Fruit fly (Drosophila melanogaster) whole organism, prepupa: Measurements from ENCODE around the gene 825-Oak.
"Not testable (repeated sequence)": the region's sequence is repeated elsewhere in the genome, so short reads cannot be mapped to it uniquely, and the experiment has no call there.

ENCODE experiments used
- CG10631 ChIP-seq: fragments of 200-800 bp; sonication (Bioruptor generic); optimal IDR thresholded peaks from 2 replicates; lab custom pipeline; 2016; ENCODE audit warnings: missing biosample characterization, missing genetic modification characterization
- CG11762 ChIP-seq: fragments of 200-800 bp; sonication (Bioruptor generic); optimal IDR thresholded peaks from 3 replicates; lab custom pipeline; 2016; ENCODE audit warnings: missing biosample characterization, missing genetic modification characterization; ENCODE audit not compliant: insufficient read depth
- CG1621 ChIP-seq: fragments of 200-800 bp; sonication (Bioruptor generic); optimal IDR thresholded peaks from 3 replicates; lab custom pipeline; 2018; ENCODE audit warnings: missing biosample characterization, mild to moderate bottlenecking, missing genetic modification characterization
- CG32006 ChIP-seq: fragments of 200-800 bp; sonication (Bioruptor generic); optimal IDR thresholded peaks from 3 replicates; lab custom pipeline; 2017; ENCODE audit warnings: missing biosample characterization, mild to moderate bottlenecking, missing genetic modification characterization
- CG6163 ChIP-seq: fragments of 200-800 bp; sonication (Bioruptor generic); IDR thresholded peaks from 3 replicates; pipeline ENCODE4 v1.3.6; 2022; ENCODE audit warnings: missing biosample characterization, missing genetic modification characterization
- CG6276 ChIP-seq: fragments of 200-800 bp; sonication (Bioruptor generic); optimal IDR thresholded peaks from 2 replicates; lab custom pipeline; 2017; ENCODE audit warnings: missing biosample characterization, mild to moderate bottlenecking, missing genetic modification characterization
- CG6792 ChIP-seq: fragments of 200-800 bp; sonication (Bioruptor generic); optimal IDR thresholded peaks from 3 replicates; lab custom pipeline; 2016; ENCODE audit warnings: missing biosample characterization, missing genetic modification characterization
- CG7368 ChIP-seq: fragments of 200-800 bp; sonication (Bioruptor generic); optimal IDR thresholded peaks from 3 replicates; lab custom pipeline; 2016; ENCODE audit warnings: missing biosample characterization, missing genetic modification characterization
- CG8319 ChIP-seq: fragments of 200-800 bp; sonication (Bioruptor generic); optimal IDR thresholded peaks from 3 replicates; lab custom pipeline; 2016; ENCODE audit warnings: missing biosample characterization, missing genetic modification characterization
- CG8632 ChIP-seq: fragments of 200-800 bp; sonication (Bioruptor generic); optimal IDR thresholded peaks from 3 replicates; lab custom pipeline; 2016; ENCODE audit warnings: missing biosample characterization, missing genetic modification characterization
- Eip75B ChIP-seq: fragments of 200-800 bp; sonication (Bioruptor generic); optimal IDR thresholded peaks from 3 replicates; lab custom pipeline; 2016; ENCODE audit warnings: missing biosample characterization, missing genetic modification characterization
- Eip78C ChIP-seq: fragments of 200-800 bp; sonication (Bioruptor generic); peaks from one replicate; lab custom pipeline; 2016; ENCODE audit warnings: missing biosample characterization, missing genetic modification characterization
- Ets96B ChIP-seq: fragments of 200-800 bp; optimal IDR thresholded peaks from 2 replicates; lab custom pipeline; 2019; ENCODE audit warnings: missing biosample characterization, mild to moderate bottlenecking, missing genetic modification characterization, moderate library complexity
- Gug ChIP-seq: fragments of 200-800 bp; sonication (Bioruptor generic); IDR thresholded peaks from 2 replicates; pipeline ENCODE4 v1.3.6; 2022; ENCODE audit warnings: missing biosample characterization, missing genetic modification characterization
- Hr39 ChIP-seq: fragments of 200-800 bp; sonication (Bioruptor generic); optimal IDR thresholded peaks from 2 replicates; lab custom pipeline; 2016; ENCODE audit warnings: missing biosample characterization, missing genetic modification characterization
- Hr4 ChIP-seq: fragments of 200-800 bp; sonication (Bioruptor generic); optimal IDR thresholded peaks from 3 replicates; lab custom pipeline; 2016; ENCODE audit warnings: missing biosample characterization, missing genetic modification characterization
- OdsH ChIP-seq: fragments of 200-800 bp; sonication (Bioruptor generic); optimal IDR thresholded peaks from 3 replicates; lab custom pipeline; 2016; ENCODE audit warnings: missing biosample characterization, missing genetic modification characterization
- Sox102F ChIP-seq: fragments of 200-800 bp; sonication (Bioruptor generic); optimal IDR thresholded peaks from 2 replicates; lab custom pipeline; 2016; ENCODE audit warnings: missing biosample characterization, mild to moderate bottlenecking, missing genetic modification characterization
- Sox14 ChIP-seq: fragments of 200-800 bp; sonication (Bioruptor generic); optimal IDR thresholded peaks from 3 replicates; lab custom pipeline; 2016; ENCODE audit warnings: missing biosample characterization, missing genetic modification characterization
- Sox15 ChIP-seq: fragments of 200-800 bp; sonication (Bioruptor generic); optimal IDR thresholded peaks from 3 replicates; lab custom pipeline; 2016; ENCODE audit warnings: missing biosample characterization, missing genetic modification characterization
- achi ChIP-seq: fragments of 200-800 bp; sonication (Bioruptor generic); optimal IDR thresholded peaks from 3 replicates; lab custom pipeline; 2016; ENCODE audit warnings: missing biosample characterization, missing genetic modification characterization
- acj6 ChIP-seq: fragments of 200-800 bp; sonication (Bioruptor generic); optimal IDR thresholded peaks from 3 replicates; lab custom pipeline; 2016; ENCODE audit warnings: missing biosample characterization, missing genetic modification characterization
- cyc ChIP-seq: fragments of 200-800 bp; sonication (Bioruptor generic); optimal IDR thresholded peaks from 3 replicates; lab custom pipeline; 2016; ENCODE audit warnings: missing biosample characterization, missing genetic modification characterization
- dac ChIP-seq: fragments of 200-800 bp; sonication (Bioruptor generic); optimal IDR thresholded peaks from 2 replicates; lab custom pipeline; 2017; ENCODE audit warnings: missing biosample characterization, mild to moderate bottlenecking, missing genetic modification characterization
- dsx ChIP-seq: fragments of 200-800 bp; optimal IDR thresholded peaks from 3 replicates; lab custom pipeline; 2019; ENCODE audit warnings: missing biosample characterization, mild to moderate bottlenecking, missing genetic modification characterization, moderate library complexity; ENCODE audit not compliant: poor library complexity, severe bottlenecking
- eg ChIP-seq: fragments of 200-800 bp; sonication (Bioruptor generic); IDR thresholded peaks from 3 replicates; pipeline ENCODE4 v1.3.6; 2022; ENCODE audit warnings: missing biosample characterization, missing genetic modification characterization
- fd85E ChIP-seq: fragments of 200-800 bp; sonication (Bioruptor generic); optimal IDR thresholded peaks from 3 replicates; lab custom pipeline; 2016; ENCODE audit warnings: missing biosample characterization, missing genetic modification characterization
- fkh ChIP-seq: fragments of 200-800 bp; sonication (Bioruptor generic); optimal IDR thresholded peaks from 3 replicates; lab custom pipeline; 2017; ENCODE audit warnings: missing biosample characterization, mild to moderate bottlenecking, missing genetic modification characterization, moderate library complexity
- ss ChIP-seq, 2 experiments: fragments of 200-800 bp; sonication (Bioruptor generic); optimal IDR thresholded peaks; 2 replicates in 1 of 2; 3 replicates in 1 of 2; lab custom pipeline; 2017 to 2018; ENCODE audit warnings: mild to moderate bottlenecking in 2 of 2, missing biosample characterization in 2 of 2, missing genetic modification characterization in 2 of 2, moderate library complexity in 1 of 2
- svp ChIP-seq: fragments of 200-800 bp; sonication (Bioruptor generic); peaks from one replicate; lab custom pipeline; 2016; ENCODE audit warnings: missing biosample characterization, missing genetic modification characterization
- topi ChIP-seq: fragments of 200-800 bp; sonication (Bioruptor generic); optimal IDR thresholded peaks from 3 replicates; lab custom pipeline; 2016; ENCODE audit warnings: missing biosample characterization, missing genetic modification characterization

825-Oak gene

dm6 chr3L:19481209-19481608 lies 9.2 kb upstream of the 825-Oak start:
- TF ChIP-seq cyc (GFP tag; lab: Kevin White, UChicago) (no peak), CG6276 (no peak), CG1621 (tag; lab: Kevin White, UChicago) (no peak), eg (GFP tag; lab: Robert Waterston, UW) (0 out of 3 replicates have a peak, but pooled peaks have one; percentile 13), CG8632 (GFP tag; lab: Kevin White, UChicago) (no peak), Hr39 (no peak), CG6163 (GFP tag; lab: Robert Waterston, UW) (no peak), svp (GFP tag; lab: Kevin White, UChicago) (peak; percentile 19), Eip78C (GFP tag; lab: Kevin White, UChicago) (peak; percentile 50), Hr4 (no peak), dac (GFP tag; lab: Kevin White, UChicago) (no peak), achi (GFP tag; lab: Kevin White, UChicago) (no peak), ss (GFP tag; optimal IDR thresholded peaks at IDR 0.05; lab: Kevin White, UChicago) (peak in 1 of 2 experiments; percentile 6), Ets96B (tag; lab: Kevin White, UChicago) (no peak), CG6792 (GFP tag; lab: Kevin White, UChicago) (no peak)

- not testable (repeated sequence) for TF ChIP-seq topi (GFP tag; lab: Kevin White, UChicago); Sox14 (GFP tag; lab: Kevin White, UChicago); Eip75B
Observed at dm6 chr3L:19475478-19475877, 3.5 kb upstream of the 825-Oak start, which contains the start of the genes CG18294 and CG32213. CG18294 (minus strand) TSS chr3L:19475578. CG32213 (plus strand) TSS chr3L:19475839.

dm6 chr3L:19466979-19467378 lies 5.0 kb downstream of the 825-Oak start, which contains the start of the genes CG14096 and CG32214:
CG14096 (minus strand) TSS chr3L:19467079.
CG32214 (plus strand) TSS chr3L:19467346.
- not testable (repeated sequence) for TF ChIP-seq CG11762, achi, CG10631 (GFP tag; lab: Kevin White, UChicago)
- TF ChIP-seq, all 60 proteins: peak for 0; not testable (repeated sequence) for 60

- TF ChIP-seq CG6276: no peak
- TF ChIP-seq, all 60 proteins: peak for 0
Observed at dm6 chr3L:19464659-19465058, 7.4 kb downstream of the 825-Oak start, which contains the start of gene CG14095. CG14095 (minus strand) TSS chr3L:19464759.

dm6 chr3L:19446394-19447349 lies 25.4 kb downstream of the 825-Oak start, which contains the start of the genes CG33062 and Chd3:
CG33062 (minus strand) TSS chr3L:19446444.
Chd3 (plus strand) TSS chr3L:19447173.
- TF ChIP-seq OdsH (GFP tag; lab: Kevin White, UChicago) (peak; percentile 10), acj6 (GFP tag; lab: Kevin White, UChicago) (peak; percentile 6), Sox15 (GFP tag; lab: Kevin White, UChicago) (peak; percentile 8), CG7368 (no peak), Hr39 (peak; percentile 20), Sox102F (GFP tag; lab: Kevin White, UChicago) (no peak), CG10631 (GFP tag; lab: Kevin White, UChicago) (peak; percentile 37), dsx (GFP tag; lab: Kevin White, UChicago) (no peak), CG6163 (GFP tag; lab: Robert Waterston, UW) (0 out of 3 replicates have a peak, but pooled peaks have one; percentile 9), fd85E (GFP tag; lab: Kevin White, UChicago) (no peak), CG6276 (no peak), CG8319 (GFP tag; lab: Kevin White, UChicago) (no peak), CG32006 (GFP tag; lab: Kevin White, UChicago) (peak; percentile 44), achi (GFP tag; lab: Kevin White, UChicago) (no peak), Gug (GFP tag; lab: Robert Waterston, UW) (no peak), fkh (GFP tag; lab: Kevin White, UChicago) (peak; percentile 45), svp (GFP tag; lab: Kevin White, UChicago) (peak; percentile 42), Eip78C (GFP tag; lab: Kevin White, UChicago) (peak; percentile 37), Ets96B (tag; lab: Kevin White, UChicago) (no peak), ss (GFP tag; optimal IDR thresholded peaks at IDR 0.05; lab: Kevin White, UChicago) (no peak)
